Fruit fly (Drosophila melanogaster) whole organism, pupa: ENCODE results near the gene CG14442.
A peak's percentile ranks its signal among the peaks of the same experiment; 100 is the strongest.

ENCODE experiments used
- CG10348 ChIP-seq: fragments of 200-800 bp; sonication (Bioruptor generic); IDR thresholded peaks from 2 replicates; pipeline ENCODE4 v1.3.6; 2022; ENCODE audit warnings: missing biosample characterization, missing genetic modification characterization
- CG12605 ChIP-seq: fragments of 200-800 bp; sonication (Bioruptor generic); IDR thresholded peaks from 2 replicates; pipeline ENCODE4 v1.3.6; 2022; ENCODE audit warnings: missing biosample characterization, missing genetic modification characterization
- CG13204 ChIP-seq: fragments of 200-800 bp; sonication (Bioruptor generic); optimal IDR thresholded peaks from 2 replicates; lab custom pipeline; 2018; ENCODE audit warnings: missing biosample characterization, mild to moderate bottlenecking, missing genetic modification characterization, moderate library complexity
- CG14655 ChIP-seq: fragments of 200-800 bp; sonication (Bioruptor generic); optimal IDR thresholded peaks from 3 replicates; lab custom pipeline; 2017; ENCODE audit warnings: mild to moderate bottlenecking, missing biosample characterization, missing genetic modification reagents, missing genetic modification characterization
- CG15710 ChIP-seq: fragments of 200-800 bp; sonication (Bioruptor generic); optimal IDR thresholded peaks from 2 replicates; lab custom pipeline; 2018; ENCODE audit warnings: missing biosample characterization, mild to moderate bottlenecking, missing genetic modification characterization, moderate library complexity
- CG17806 ChIP-seq: fragments of 200-800 bp; sonication (Bioruptor generic); optimal IDR thresholded peaks from 2 replicates; lab custom pipeline; 2018; ENCODE audit warnings: missing biosample characterization, mild to moderate bottlenecking, missing genetic modification characterization, moderate library complexity
- CG32121 ChIP-seq: fragments of 200-800 bp; sonication (Bioruptor generic); IDR thresholded peaks from 2 replicates; pipeline ENCODE4 v1.3.6; 2022; ENCODE audit warnings: missing biosample characterization, missing genetic modification characterization
- CG34367 ChIP-seq: fragments of 200-800 bp; sonication (Bioruptor generic); optimal IDR thresholded peaks from 2 replicates; lab custom pipeline; 2018; ENCODE audit warnings: missing biosample characterization, mild to moderate bottlenecking, missing genetic modification characterization
- CG4496 ChIP-seq: fragments of 200-800 bp; sonication (Bioruptor generic); IDR thresholded peaks from 3 replicates; pipeline ENCODE4 v1.3.6; 2022; ENCODE audit warnings: missing biosample characterization, missing genetic modification characterization
- CG8159 ChIP-seq: fragments of 200-800 bp; sonication (Bioruptor generic); optimal IDR thresholded peaks from 3 replicates; lab custom pipeline; 2018; ENCODE audit warnings: missing biosample characterization, mild to moderate bottlenecking, missing genetic modification characterization, moderate library complexity
- CG8301 ChIP-seq: fragments of 200-800 bp; sonication (Bioruptor generic); optimal IDR thresholded peaks from 2 replicates; lab custom pipeline; 2018; ENCODE audit warnings: missing biosample characterization, mild to moderate bottlenecking, missing genetic modification characterization
- CG9948 ChIP-seq: fragments of 200-800 bp; sonication (Bioruptor generic); optimal IDR thresholded peaks from 2 replicates; lab custom pipeline; 2018; ENCODE audit warnings: missing biosample characterization, mild to moderate bottlenecking, missing genetic modification characterization, moderate library complexity
- D1 ChIP-seq: fragments of 200-800 bp; sonication (Bioruptor generic); optimal IDR thresholded peaks from 2 replicates; lab custom pipeline; 2018; ENCODE audit warnings: missing biosample characterization, mild to moderate bottlenecking, missing genetic modification characterization, moderate library complexity
- EcR ChIP-seq: fragments of 200-800 bp; sonication (Bioruptor generic); optimal IDR thresholded peaks from 3 replicates; lab custom pipeline; 2019; ENCODE audit warnings: missing biosample characterization, missing genetic modification characterization, mild to moderate bottlenecking, moderate library complexity, missing genetic modification reagents
- Ets98B ChIP-seq: fragments of 200-800 bp; sonication (Bioruptor generic); IDR thresholded peaks from 2 replicates; pipeline ENCODE4 v1.3.6; 2022; ENCODE audit warnings: missing biosample characterization, missing genetic modification characterization
- Pif1A ChIP-seq: fragments of 200-800 bp; sonication (Bioruptor generic); optimal IDR thresholded peaks from 3 replicates; lab custom pipeline; 2016; ENCODE audit warnings: missing biosample characterization, missing genetic modification characterization
- Pif1B ChIP-seq: fragments of 200-800 bp; sonication (Bioruptor generic); optimal IDR thresholded peaks from 3 replicates; lab custom pipeline; 2016; ENCODE audit warnings: missing biosample characterization, missing genetic modification characterization
- Snoo ChIP-seq: fragments of 200-800 bp; sonication (Bioruptor generic); optimal IDR thresholded peaks from 3 replicates; lab custom pipeline; 2017; ENCODE audit warnings: missing biosample characterization, mild to moderate bottlenecking, missing genetic modification characterization, inconsistent platforms
- fd96Ca ChIP-seq: fragments of 200-800 bp; sonication (Bioruptor generic); IDR thresholded peaks from 3 replicates; pipeline ENCODE4 v1.3.6; 2022; ENCODE audit warnings: missing biosample characterization, missing genetic modification characterization
- gl ChIP-seq: fragments of 200-800 bp; sonication (Bioruptor generic); optimal IDR thresholded peaks from 2 replicates; lab custom pipeline; 2018; ENCODE audit warnings: missing biosample characterization, mild to moderate bottlenecking, missing genetic modification characterization
- rn ChIP-seq: fragments of 200-800 bp; sonication (Bioruptor generic); IDR thresholded peaks from 2 replicates; pipeline ENCODE4 v1.3.6; 2022; ENCODE audit warnings: missing biosample characterization, missing genetic modification characterization

The CG14442 gene

DNA sequence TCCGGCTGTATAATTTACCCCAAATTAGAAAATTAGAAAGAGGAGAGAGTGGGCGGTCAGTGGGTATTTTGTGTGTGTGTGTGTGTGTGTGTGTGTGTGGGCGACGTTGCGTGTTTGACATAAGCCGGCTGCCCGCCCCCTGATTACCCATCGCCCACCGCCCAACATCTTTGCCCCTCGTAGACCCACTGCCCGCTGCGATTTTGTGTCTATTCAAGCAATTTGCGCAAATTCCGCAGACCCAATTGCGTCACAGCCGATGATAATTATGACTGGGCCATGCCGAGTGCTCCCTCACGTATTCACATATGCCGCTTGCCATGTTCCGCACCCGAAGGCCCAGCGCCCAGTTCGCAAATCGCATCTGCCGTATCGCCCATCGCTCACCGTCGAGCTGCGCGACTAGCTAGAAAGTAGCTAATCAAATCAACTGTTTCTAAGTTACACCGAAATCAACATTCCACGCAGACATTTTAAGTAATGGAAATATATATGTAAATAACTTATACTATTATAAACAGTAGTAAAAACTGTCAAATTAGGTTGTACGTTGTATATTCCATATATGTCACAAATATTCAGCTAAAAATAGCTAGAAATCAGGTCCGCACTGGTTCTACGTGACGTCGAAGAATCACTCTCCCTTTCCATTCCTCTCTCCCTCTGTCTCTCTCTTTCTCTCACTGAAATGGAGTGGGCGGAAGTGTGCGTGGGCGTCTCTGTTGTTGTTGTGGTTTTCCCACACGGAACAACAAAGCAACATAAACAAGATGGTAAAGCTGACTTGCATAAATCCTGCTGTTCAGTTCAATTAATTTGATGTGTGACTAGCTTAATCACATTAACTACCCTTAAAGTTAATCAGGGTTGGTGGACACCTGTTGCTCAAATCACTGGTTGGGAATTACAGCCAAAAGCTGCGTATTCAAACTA, 37.9 kb downstream of the CG14442 start:
- peak; percentile 46 for TF ChIP-seq Ets98B
- TF ChIP-seq CG13204 (GFP tag; lab: Kevin White, UChicago) = peak; percentile 52
- peak; percentile 27 for TF ChIP-seq CG17806
- TF ChIP-seq CG8301 = peak; percentile 56
- peak; percentile 58 for TF ChIP-seq CG8159 (tag; lab: Kevin White, UChicago)
- peak; percentile 39; the same call in 1 of the 2 replicates for TF ChIP-seq CG32121 (GFP tag; lab: Robert Waterston, UW)
- no peak for TF ChIP-seq D1 (tag; lab: Kevin White, UChicago)
- no peak for TF ChIP-seq gl (tag; lab: Kevin White, UChicago)
- peak; percentile 8 for TF ChIP-seq CG34367 (tag; lab: Kevin White, UChicago)
- peak; percentile 30 for TF ChIP-seq Pif1A (GFP tag; lab: Kevin White, UChicago)
- TF ChIP-seq CG14655 (GFP tag; lab: Kevin White, UChicago) = peak; percentile 58
- 0 out of 2 replicates have a peak, but pooled peaks have one; percentile 25 for TF ChIP-seq CG12605 (GFP tag; lab: Robert Waterston, UW)
- peak; percentile 36 for TF ChIP-seq EcR (GFP tag; lab: Kevin White, UChicago)
- TF ChIP-seq fd96Ca (GFP tag; lab: Robert Waterston, UW) = no peak
- TF ChIP-seq CG9948 = peak; percentile 21
- TF ChIP-seq Snoo (tag; lab: Kevin White, UChicago) = peak; percentile 21
- peak; percentile 51 for TF ChIP-seq CG15710
- peak; percentile 49 for TF ChIP-seq Pif1B (GFP tag; lab: Kevin White, UChicago)
- no peak for TF ChIP-seq CG10348 (GFP tag; lab: Robert Waterston, UW)
- TF ChIP-seq, all 21 proteins: peak for 15

DNA sequence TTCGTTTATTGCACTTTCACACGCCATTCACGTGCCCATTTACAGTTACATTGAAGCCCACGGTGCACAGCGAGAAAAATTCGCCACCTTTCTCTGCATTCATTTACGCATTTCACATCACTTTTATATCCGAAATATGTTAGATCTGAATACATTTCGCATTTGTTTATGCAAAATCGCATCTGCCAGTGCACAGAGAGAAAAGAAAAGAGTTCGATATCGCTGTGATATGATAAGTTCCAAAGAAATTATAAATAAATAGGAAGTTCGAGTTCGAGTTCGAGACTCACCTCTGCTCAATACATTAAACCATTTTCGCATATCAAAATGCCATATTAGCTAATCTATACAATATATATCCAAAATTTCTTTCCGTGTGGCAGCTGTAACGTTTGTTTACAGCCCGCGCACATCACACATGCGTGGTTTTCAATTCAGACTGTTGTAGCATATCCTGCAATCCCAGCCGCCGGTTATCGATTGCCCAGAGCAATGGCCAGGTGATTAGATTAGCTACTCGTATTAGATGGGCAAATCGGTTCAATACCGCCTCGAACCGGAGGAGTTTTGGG, 38.7 kb downstream of the CG14442 start:
- peak; percentile 90 for TF ChIP-seq fd96Ca (GFP tag; lab: Robert Waterston, UW)
- TF ChIP-seq gl (tag; lab: Kevin White, UChicago) = peak; percentile 75
- peak; percentile 87 for TF ChIP-seq CG32121 (GFP tag; lab: Robert Waterston, UW)
- peak; percentile 91 for TF ChIP-seq CG8159 (tag; lab: Kevin White, UChicago)
- peak; percentile 89 for TF ChIP-seq Snoo (tag; lab: Kevin White, UChicago)
- TF ChIP-seq CG12605 (GFP tag; lab: Robert Waterston, UW) = peak; percentile 72
- peak; percentile 84 for TF ChIP-seq CG17806
- peak; percentile 88 for TF ChIP-seq CG15710
- TF ChIP-seq Ets98B = peak; percentile 87
- peak; percentile 62 for TF ChIP-seq CG13204 (GFP tag; lab: Kevin White, UChicago)
- peak; percentile 90 for TF ChIP-seq CG4496
- TF ChIP-seq Pif1A (GFP tag; lab: Kevin White, UChicago) = peak; percentile 92
- TF ChIP-seq rn (GFP tag; lab: Robert Waterston, UW) = peak; percentile 60; the same call in 1 of the 2 replicates
- peak; percentile 93 for TF ChIP-seq CG14655 (GFP tag; lab: Kevin White, UChicago)
- peak; percentile 54; the same call in 1 of the 2 replicates for TF ChIP-seq CG10348 (GFP tag; lab: Robert Waterston, UW)
- peak; percentile 36 for TF ChIP-seq EcR (GFP tag; lab: Kevin White, UChicago)
- peak; percentile 63 for TF ChIP-seq D1 (tag; lab: Kevin White, UChicago)
- peak; percentile 86 for TF ChIP-seq CG9948
- peak; percentile 81 for TF ChIP-seq CG34367 (tag; lab: Kevin White, UChicago)
- TF ChIP-seq CG8301 = peak; percentile 91
- TF ChIP-seq Pif1B (GFP tag; lab: Kevin White, UChicago) = peak; percentile 90

DNA sequence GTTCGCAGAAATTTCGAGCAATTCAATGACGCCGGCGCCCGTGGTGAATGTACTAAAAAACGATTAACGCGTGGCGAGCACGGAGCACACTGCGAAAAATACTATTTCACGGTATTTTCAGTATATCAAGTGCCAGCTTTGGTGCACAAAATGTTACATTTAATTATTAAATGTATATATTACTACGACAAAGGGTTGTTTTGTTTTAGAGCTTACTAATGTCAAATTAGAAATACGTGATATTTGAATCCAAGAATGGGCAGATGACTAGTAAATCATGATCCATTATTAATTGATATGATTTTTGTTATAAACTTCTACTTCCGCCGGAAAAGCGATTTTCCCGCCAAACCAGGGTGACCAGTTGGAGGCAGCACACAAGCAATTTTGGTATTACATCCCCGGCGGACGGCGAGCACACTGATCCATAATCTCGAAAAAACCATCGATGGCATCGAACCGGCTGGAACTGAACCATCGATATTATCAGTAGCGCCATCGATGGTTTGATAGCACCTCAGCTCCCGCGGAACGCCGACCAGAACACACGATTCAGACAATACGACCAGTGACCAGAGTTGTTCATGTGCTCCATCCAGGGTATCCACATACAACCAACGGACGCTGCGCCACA, 40.5 kb downstream of the CG14442 start, which contains the start of the genes CG3226 and Cdc7:
Gene CG3226 (minus strand): TSS at position 51 of the 634 bp plus-strand sequence.
Gene Cdc7 (plus strand): TSS at position 344 of the 634 bp plus-strand sequence.
- TF ChIP-seq CG8301 (no peak), Snoo (tag; lab: Kevin White, UChicago) (peak; percentile 69), Ets98B (0 out of 2 replicates have a peak, but pooled peaks have one; percentile 33), CG4496 (peak; percentile 62; the same call in 2 of the 3 replicates), CG8159 (tag; lab: Kevin White, UChicago) (peak; percentile 41), EcR (GFP tag; lab: Kevin White, UChicago) (no peak), CG9948 (no peak), CG17806 (no peak), D1 (tag; lab: Kevin White, UChicago) (no peak), CG14655 (GFP tag; lab: Kevin White, UChicago) (peak; percentile 33), Pif1B (GFP tag; lab: Kevin White, UChicago) (peak; percentile 12), CG12605 (GFP tag; lab: Robert Waterston, UW) (no peak), Pif1A (GFP tag; lab: Kevin White, UChicago) (peak; percentile 47), gl (tag; lab: Kevin White, UChicago) (peak; percentile 12), CG13204 (GFP tag; lab: Kevin White, UChicago) (peak; percentile 21), CG32121 (GFP tag; lab: Robert Waterston, UW) (no peak), CG34367 (tag; lab: Kevin White, UChicago) (peak; percentile 51), CG15710 (peak; percentile 36), fd96Ca (GFP tag; lab: Robert Waterston, UW) (0 out of 3 replicates have a peak, but pooled peaks have one; percentile 8), CG10348 (GFP tag; lab: Robert Waterston, UW) (no peak), rn (GFP tag; lab: Robert Waterston, UW) (no peak)
- TF ChIP-seq, all 21 proteins: peak for 12

DNA sequence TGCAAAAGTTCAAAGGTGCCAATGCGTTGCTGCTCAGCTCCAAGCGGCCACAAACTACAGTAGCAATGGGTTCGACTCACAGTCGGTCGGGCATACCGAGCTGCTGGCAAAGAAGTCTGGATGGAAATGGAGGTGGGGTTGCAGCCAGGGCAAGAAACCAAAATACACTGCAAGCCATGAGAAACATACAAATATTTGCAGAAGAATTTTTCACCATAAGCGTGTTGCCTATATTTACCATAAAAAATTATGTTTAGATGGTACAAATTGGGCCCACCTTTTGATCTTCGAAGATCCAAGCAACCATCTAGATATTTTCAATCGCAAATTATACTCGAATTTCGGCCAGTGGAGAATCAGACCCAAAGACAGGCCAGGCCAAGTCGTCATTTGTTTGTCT, 48.0 kb downstream of the CG14442 start:
- TF ChIP-seq CG8159 (tag; lab: Kevin White, UChicago) (peak; percentile 18), gl (tag; lab: Kevin White, UChicago) (no peak), CG12605 (GFP tag; lab: Robert Waterston, UW) (no peak), Pif1B (GFP tag; lab: Kevin White, UChicago) (no peak), CG9948 (peak; percentile 13), CG14655 (GFP tag; lab: Kevin White, UChicago) (peak; percentile 56), CG10348 (GFP tag; lab: Robert Waterston, UW) (no peak), rn (GFP tag; lab: Robert Waterston, UW) (no peak), CG13204 (GFP tag; lab: Kevin White, UChicago) (no peak), CG34367 (tag; lab: Kevin White, UChicago) (no peak), D1 (tag; lab: Kevin White, UChicago) (no peak), Snoo (tag; lab: Kevin White, UChicago) (no peak), EcR (GFP tag; lab: Kevin White, UChicago) (no peak), CG15710 (peak; percentile 0), CG8301 (peak; percentile 34), CG17806 (peak; percentile 26), fd96Ca (GFP tag; lab: Robert Waterston, UW) (0 out of 3 replicates have a peak, but pooled peaks have one; percentile 34), CG32121 (GFP tag; lab: Robert Waterston, UW) (no peak), CG4496 (no peak), Pif1A (GFP tag; lab: Kevin White, UChicago) (no peak)
